Worm (Caenorhabditis elegans): ENCODE results near the gene sri-36.
"Not testable (repeated sequence)": the region's sequence is repeated elsewhere in the genome, so short reads cannot be mapped to it uniquely, and the experiment has no call there.

DNA sequence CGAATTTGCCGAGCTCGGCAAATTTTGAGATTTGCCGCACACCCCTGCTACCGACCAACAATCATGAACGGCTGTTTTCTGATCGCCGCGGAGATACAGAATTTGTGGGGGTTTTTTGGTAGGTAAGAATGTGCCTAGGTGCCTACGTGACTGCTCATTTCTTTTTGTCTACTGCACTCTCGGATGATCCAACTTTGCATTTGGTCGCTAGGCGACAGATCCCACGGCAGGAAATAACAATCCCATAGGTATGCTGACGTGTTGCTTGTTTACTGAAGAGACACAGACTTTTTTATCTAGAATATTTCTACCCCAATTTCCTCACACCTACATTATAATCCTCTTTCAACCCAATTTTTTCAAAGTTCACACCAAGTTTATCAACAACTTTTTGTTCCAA, 50.4 kb downstream of the sri-36 start, which contains the start of gene K02F6.8:
- not testable (repeated sequence) for TF ChIP-seq zag-1, lsy-2, ztf-11, nhr-21, nhr-25 (tag; optimal IDR thresholded peaks at IDR 0.05)

All from whole organism, L2 larva.